Fruit fly (Drosophila melanogaster): Measurements from ENCODE around the gene Ddrgk1.

Ddrgk1 gene

dm6 chr3R:21204500-21205167 is 10.2 kb upstream of the Ddrgk1 start (continued):
- TF ChIP-seq CG8281 (tag; optimal IDR thresholded peaks at IDR 0.05) (peak; percentile 70), CG12299 (tag; optimal IDR thresholded peaks at IDR 0.05) (peak; percentile 25), CG8765 (GFP tag; IDR thresholded peaks at IDR 0.05) (no peak), en (GFP tag; optimal IDR thresholded peaks at IDR 0.05) (peak; percentile 70), CG18764 (GFP tag; optimal IDR thresholded peaks at IDR 0.05) (peak; percentile 68), zf30C (GFP tag; optimal IDR thresholded peaks at IDR 0.05) (peak; percentile 75), Trl (optimal IDR thresholded peaks at IDR 0.05) (peak; percentile 81 to 92), Trl (GFP tag; optimal IDR thresholded peaks at IDR 0.05) (peak; percentile 35), CG7839 (tag; optimal IDR thresholded peaks at IDR 0.05) (peak; percentile 89), Dbx (GFP tag; IDR thresholded peaks at IDR 0.05) (no peak), Sry-β (GFP tag; optimal IDR thresholded peaks at IDR 0.05) (peak; percentile 29), CG11085 (GFP tag; IDR thresholded peaks at IDR 0.05) (no peak; the same call in 1 of the 2 replicates), E2f2 (GFP tag; IDR thresholded peaks at IDR 0.05) (no peak), CG7271 (tag; optimal IDR thresholded peaks at IDR 0.05) (no peak), Side (GFP tag; optimal IDR thresholded peaks at IDR 0.05) (peak; percentile 60), Kr (GFP tag; optimal IDR thresholded peaks at IDR 0.05) (no peak), Dll (GFP tag; IDR thresholded peaks at IDR 0.05; ENCODE audit: partially characterized antibody) (no peak), usp (GFP tag; optimal IDR thresholded peaks at IDR 0.05) (no peak), amos (GFP tag; IDR thresholded peaks at IDR 0.05; ENCODE audit: partially characterized antibody) (peak; percentile 42; the same call in 1 of the 2 replicates), CG6854 (GFP tag; optimal IDR thresholded peaks at IDR 0.05) (peak; percentile 40), CG3407 (GFP tag; optimal IDR thresholded peaks at IDR 0.05) (peak; percentile 82), sim (GFP tag; IDR thresholded peaks at IDR 0.05) (peak; percentile 24; the same call in 1 of the 2 replicates), pan (optimal IDR thresholded peaks at IDR 0.05) (no peak), pan (GFP tag; optimal IDR thresholded peaks at IDR 0.05 in 1 of 2, IDR thresholded peaks at IDR 0.05 in 1 of 2) (peak in 1 of 2 experiments; percentile 86), ind (GFP tag; optimal IDR thresholded peaks at IDR 0.05) (peak; percentile 83), zen2 (GFP tag; IDR thresholded peaks at IDR 0.05; ENCODE audit: partially characterized antibody) (peak; percentile 60; the same call in 2 of the 3 replicates), CG8290 (GFP tag; optimal IDR thresholded peaks at IDR 0.05) (peak; percentile 39), CG8290 (tag; optimal IDR thresholded peaks at IDR 0.05) (peak in 1 of 2 experiments; percentile 84), CG8359 (GFP tag; optimal IDR thresholded peaks at IDR 0.05; ENCODE audit: borderline replicate concordance) (peak; percentile 71), pita (GFP tag; optimal IDR thresholded peaks at IDR 0.05) (no peak), so (GFP tag; IDR thresholded peaks at IDR 0.05) (peak; percentile 70), CG6175 (GFP tag; IDR thresholded peaks at IDR 0.05) (no peak), CG4360 (GFP tag; IDR thresholded peaks at IDR 0.05) (no peak), slou (GFP tag; optimal IDR thresholded peaks at IDR 0.05) (peak; percentile 33), C15 (GFP tag; IDR thresholded peaks at IDR 0.05) (no peak), HHEX (GFP tag; optimal IDR thresholded peaks at IDR 0.05) (peak; percentile 83), CkIIα-i1 (GFP tag; IDR thresholded peaks at IDR 0.05) (no peak), cg (GFP tag; optimal IDR thresholded peaks at IDR 0.05) (peak; percentile 24), tna (GFP tag; IDR thresholded peaks at IDR 0.05; ENCODE audit: partially characterized antibody) (peak; percentile 33; the same call in 1 of the 2 replicates), sr (GFP tag; IDR thresholded peaks at IDR 0.05) (peak; percentile 33; the same call in 2 of the 3 replicates), YL-1 (GFP tag; optimal IDR thresholded peaks at IDR 0.05) (peak; percentile 36), MESR4 (GFP tag; optimal IDR thresholded peaks at IDR 0.05) (peak; percentile 4), Sox102F (GFP tag; optimal IDR thresholded peaks at IDR 0.05) (peak; percentile 94), bcd (GFP tag; optimal IDR thresholded peaks at IDR 0.05) (peak; percentile 80), CG2129 (GFP tag; IDR thresholded peaks at IDR 0.05; ENCODE audit: partially characterized antibody) (no peak), inv (GFP tag; IDR thresholded peaks at IDR 0.05; ENCODE audit: partially characterized antibody) (no peak), Aef1 (GFP tag; IDR thresholded peaks at IDR 0.05) (peak; percentile 73), CG17829 (tag; optimal IDR thresholded peaks at IDR 0.05) (peak; percentile 89), disco-r (GFP tag; optimal IDR thresholded peaks at IDR 0.05) (peak; percentile 74), Hsf (GFP tag; optimal IDR thresholded peaks at IDR 0.05) (peak; percentile 89)
